Worm (Caenorhabditis elegans) whole organism, mixed stage, embryonic: ENCODE results near the gene kin-21.

Experiments
- M03D4.4 ChIP-seq: sonication (generic microtip); optimal IDR thresholded peaks from 2 replicates; lab custom pipeline; 2017; ENCODE audit warnings: mild to moderate bottlenecking, missing genetic modification characterization, missing compliant biosample characterization
- bed-3 ChIP-seq: fragments of 200-800 bp; sonication (Bioruptor generic); optimal IDR thresholded peaks from 3 replicates; lab custom pipeline; 2018; ENCODE audit warnings: mild to moderate bottlenecking, missing genetic modification characterization, moderate library complexity, missing compliant biosample characterization
- ceh-39 ChIP-seq: fragments of 150-350 bp; optimal IDR thresholded peaks from 2 replicates; lab custom pipeline; 2014; ENCODE audit warnings: missing biosample characterization, missing genetic modification characterization
- ceh-43 ChIP-seq: fragments of 200-800 bp; sonication (Bioruptor generic); optimal IDR thresholded peaks from 2 replicates; lab custom pipeline; 2018; ENCODE audit warnings: mild to moderate bottlenecking, missing genetic modification characterization, moderate library complexity, missing compliant biosample characterization
- ceh-83 ChIP-seq: fragments of 200-800 bp; sonication (Bioruptor generic); optimal IDR thresholded peaks from 2 replicates; lab custom pipeline; 2018; ENCODE audit warnings: mild to moderate bottlenecking, missing genetic modification characterization, missing compliant biosample characterization
- ces-1 ChIP-seq: fragments of 150-350 bp; optimal IDR thresholded peaks from 2 replicates; lab custom pipeline; 2014; ENCODE audit warnings: missing biosample characterization, missing genetic modification reagents, missing genetic modification characterization
- drap-1 ChIP-seq: fragments of 200-800 bp; sonication (Bioruptor generic); optimal IDR thresholded peaks from 3 replicates; lab custom pipeline; 2018; ENCODE audit warnings: mild to moderate bottlenecking, missing genetic modification characterization, missing compliant biosample characterization
- elt-1 ChIP-seq: sonication (generic microtip); optimal IDR thresholded peaks from 2 replicates; lab custom pipeline; 2017; ENCODE audit warnings: missing genetic modification characterization, mild to moderate bottlenecking, missing compliant biosample characterization, antibody characterized with exemption, moderate library complexity, borderline replicate concordance; ENCODE audit not compliant: insufficient read depth
- elt-3 ChIP-seq: fragments of 150-350 bp; optimal IDR thresholded peaks from 2 replicates; lab custom pipeline; 2014; ENCODE audit warnings: missing biosample characterization, missing genetic modification characterization
- flh-1 ChIP-seq: fragments of 200-800 bp; sonication (Bioruptor generic); optimal IDR thresholded peaks from 2 replicates; lab custom pipeline; 2018; ENCODE audit warnings: mild to moderate bottlenecking, missing genetic modification characterization, moderate library complexity, missing compliant biosample characterization
- ham-2 ChIP-seq: fragments of 200-800 bp; sonication (Bioruptor generic); optimal IDR thresholded peaks from 2 replicates; lab custom pipeline; 2018; ENCODE audit warnings: mild to moderate bottlenecking, missing genetic modification characterization, missing compliant biosample characterization
- hlh-1 ChIP-seq: fragments of 150-350 bp; optimal IDR thresholded peaks from 2 replicates; lab custom pipeline; 2014; ENCODE audit warnings: missing biosample characterization, missing genetic modification reagents, missing genetic modification characterization
- lin-13 ChIP-seq: fragments of 150-350 bp; optimal IDR thresholded peaks from 2 replicates; lab custom pipeline; 2014; ENCODE audit warnings: missing biosample characterization, missing genetic modification characterization
- lin-32 ChIP-seq: fragments of 200-800 bp; sonication (Bioruptor generic); optimal IDR thresholded peaks from 2 replicates; lab custom pipeline; 2018; ENCODE audit warnings: mild to moderate bottlenecking, missing genetic modification characterization, missing compliant biosample characterization
- lsy-2 ChIP-seq: fragments of 150-350 bp; optimal IDR thresholded peaks from 2 replicates; lab custom pipeline; 2014; ENCODE audit warnings: missing biosample characterization, missing genetic modification characterization
- mab-5 ChIP-seq: fragments of 150-350 bp; optimal IDR thresholded peaks from 2 replicates; lab custom pipeline; 2014; ENCODE audit warnings: missing biosample characterization, missing genetic modification characterization
- mep-1 ChIP-seq: fragments of 150-350 bp; optimal IDR thresholded peaks from 2 replicates; lab custom pipeline; 2017; ENCODE audit warnings: missing biosample characterization, missing genetic modification reagents, missing genetic modification characterization, inconsistent platforms
- mls-2 ChIP-seq: sonication (generic microtip); optimal IDR thresholded peaks from 2 replicates; lab custom pipeline; 2016; ENCODE audit warnings: mild to moderate bottlenecking, missing genetic modification characterization, moderate library complexity, missing compliant biosample characterization
- nhr-12 ChIP-seq: fragments of 150-350 bp; optimal IDR thresholded peaks from 2 replicates; lab custom pipeline; 2014; ENCODE audit warnings: missing biosample characterization, missing genetic modification characterization
- nhr-2 ChIP-seq: fragments of 150-350 bp; optimal IDR thresholded peaks from 2 replicates; lab custom pipeline; 2014; ENCODE audit warnings: missing biosample characterization, missing genetic modification characterization
- nhr-237 ChIP-seq: fragments of 150-350 bp; optimal IDR thresholded peaks from 2 replicates; lab custom pipeline; 2014; ENCODE audit warnings: missing biosample characterization, missing genetic modification characterization
- nhr-28 ChIP-seq: fragments of 150-350 bp; optimal IDR thresholded peaks from 2 replicates; lab custom pipeline; 2014; ENCODE audit warnings: missing biosample characterization, missing genetic modification characterization
- nhr-76 ChIP-seq: sonication (generic microtip); optimal IDR thresholded peaks from 2 replicates; lab custom pipeline; 2017; ENCODE audit warnings: missing biosample characterization, missing genetic modification characterization
- pha-4 ChIP-seq: fragments of 150-350 bp; optimal IDR thresholded peaks from 2 replicates; lab custom pipeline; 2018; ENCODE audit warnings: missing biosample characterization, missing genetic modification reagents, missing genetic modification characterization
- sem-2 ChIP-seq: fragments of 200-800 bp; sonication (Bioruptor generic); optimal IDR thresholded peaks from 2 replicates; lab custom pipeline; 2018; ENCODE audit warnings: mild to moderate bottlenecking, missing genetic modification characterization, missing compliant biosample characterization
- snpc-4 ChIP-seq: fragments of 150-350 bp; optimal IDR thresholded peaks from 2 replicates; lab custom pipeline; 2014; ENCODE audit warnings: missing biosample characterization, missing genetic modification characterization
- tbx-8 ChIP-seq: fragments of 200-800 bp; sonication (Bioruptor generic); optimal IDR thresholded peaks from 2 replicates; lab custom pipeline; 2018; ENCODE audit warnings: mild to moderate bottlenecking, missing genetic modification characterization, moderate library complexity, missing compliant biosample characterization
- unc-120 ChIP-seq: sonication (generic microtip); optimal IDR thresholded peaks from 2 replicates; lab custom pipeline; 2017; ENCODE audit warnings: missing genetic modification characterization, missing compliant biosample characterization; ENCODE audit not compliant: poor library complexity, severe bottlenecking
- unc-39 ChIP-seq: fragments of 150-350 bp; optimal IDR thresholded peaks from 2 replicates; lab custom pipeline; 2014; ENCODE audit warnings: missing biosample characterization, missing genetic modification characterization
- unc-62 ChIP-seq: fragments of 150-350 bp; optimal IDR thresholded peaks from 2 replicates; lab custom pipeline; 2014; ENCODE audit warnings: missing biosample characterization, missing genetic modification reagents, missing genetic modification characterization
- ztf-11 ChIP-seq: fragments of 150-350 bp; optimal IDR thresholded peaks from 2 replicates; lab custom pipeline; 2014; ENCODE audit warnings: missing biosample characterization, missing genetic modification characterization

kin-21 gene

DNA sequence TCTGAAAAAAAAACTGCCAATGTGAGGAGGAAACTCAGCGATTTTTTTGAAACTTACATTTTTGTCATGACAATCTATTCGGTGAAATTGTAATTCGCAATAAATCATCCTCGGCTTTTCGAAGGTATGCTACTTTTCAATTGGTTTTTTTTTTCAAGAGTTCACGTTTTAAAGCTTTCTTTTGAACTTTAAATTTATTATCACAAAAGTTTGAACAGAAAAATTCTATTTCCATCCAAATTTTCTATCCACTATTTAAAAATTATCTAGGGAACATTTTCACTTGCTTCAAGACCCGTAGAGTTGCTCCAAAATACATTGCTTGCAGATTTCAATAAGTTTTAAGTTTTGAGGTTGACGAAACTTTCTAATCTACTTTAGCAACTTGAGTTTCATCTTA lies 13.9 kb downstream of the kin-21 start, which contains the start of gene K07F5.6:
Gene K07F5.6, minus strand, starts transcription at position 101 of the 400 bp plus-strand sequence.
- TF ChIP-seq tbx-8 (GFP tag; lab: Kevin White, UChicago) (no peak), bed-3 (GFP tag; lab: Kevin White, UChicago) (no peak), flh-1 (GFP tag; lab: Kevin White, UChicago) (no peak), hlh-1 (tag; lab: Kevin White, UChicago) (no peak), lin-13 (tag; lab: Kevin White, UChicago) (no peak)

DNA sequence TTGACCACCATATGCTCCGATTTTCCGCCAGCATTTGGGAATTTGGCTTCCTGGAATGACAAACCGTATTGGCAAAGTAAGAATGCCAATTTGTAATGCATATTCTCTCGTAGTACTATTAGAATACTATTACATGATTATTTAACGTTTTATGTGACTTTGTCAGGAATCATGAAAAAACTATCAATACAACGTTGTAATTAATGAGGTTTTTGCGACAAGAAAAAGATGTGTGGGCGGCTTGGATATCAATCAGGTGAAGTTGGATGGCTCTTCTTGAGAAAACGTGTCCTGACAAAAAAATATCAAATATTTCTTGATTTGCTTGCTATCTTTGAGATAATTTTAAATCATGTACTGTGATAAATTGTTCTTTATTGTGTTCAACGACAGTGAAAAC lies 15.4 kb downstream of the kin-21 start, which contains the start of gene K07F5.7:
Gene K07F5.7, minus strand, starts transcription at position 101 of the 400 bp plus-strand sequence.
- TF ChIP-seq lsy-2 (tag; lab: Kevin White, UChicago) (no peak), ztf-11 (tag; lab: Kevin White, UChicago) (no peak), lin-13 (tag; lab: Kevin White, UChicago) (no peak), hlh-1 (tag; lab: Kevin White, UChicago) (no peak), snpc-4 (no peak), lin-32 (GFP tag; lab: Kevin White, UChicago) (no peak), tbx-8 (GFP tag; lab: Kevin White, UChicago) (no peak), nhr-237 (tag; lab: Kevin White, UChicago) (no peak), ceh-43 (GFP tag; lab: Kevin White, UChicago) (no peak), nhr-12 (no peak)

DNA sequence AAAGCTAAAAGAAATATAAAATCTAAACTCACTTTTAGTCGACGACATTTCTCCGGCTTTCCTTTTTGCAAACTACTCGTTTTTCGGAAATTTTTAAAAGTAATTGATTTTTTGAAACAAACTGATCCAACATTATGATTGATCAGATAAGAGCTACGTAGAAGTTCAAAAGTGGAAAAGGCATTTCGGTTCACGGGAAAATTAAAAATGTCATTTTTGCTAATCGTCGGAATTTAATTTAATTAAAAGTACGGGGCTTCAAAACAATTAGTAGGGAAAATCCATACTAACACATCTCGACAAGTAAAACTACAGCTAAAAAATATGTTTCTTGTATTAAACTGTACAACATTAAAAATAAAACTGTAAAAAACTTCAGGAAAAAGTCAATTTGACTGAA lies 16.9 kb downstream of the kin-21 start, which contains the start of gene K07F5.8:
Gene K07F5.8, minus strand, starts transcription at position 101 of the 400 bp plus-strand sequence.
- TF ChIP-seq drap-1 (GFP tag; lab: Kevin White, UChicago), result no peak
- no peak for TF ChIP-seq tbx-8 (GFP tag; lab: Kevin White, UChicago)
- no peak for TF ChIP-seq unc-62 (GFP tag; lab: Kevin White, UChicago)
- TF ChIP-seq nhr-237 (tag; lab: Kevin White, UChicago), result no peak
- TF ChIP-seq ham-2 (GFP tag; lab: Kevin White, UChicago), result no peak
- no peak for TF ChIP-seq elt-1

DNA sequence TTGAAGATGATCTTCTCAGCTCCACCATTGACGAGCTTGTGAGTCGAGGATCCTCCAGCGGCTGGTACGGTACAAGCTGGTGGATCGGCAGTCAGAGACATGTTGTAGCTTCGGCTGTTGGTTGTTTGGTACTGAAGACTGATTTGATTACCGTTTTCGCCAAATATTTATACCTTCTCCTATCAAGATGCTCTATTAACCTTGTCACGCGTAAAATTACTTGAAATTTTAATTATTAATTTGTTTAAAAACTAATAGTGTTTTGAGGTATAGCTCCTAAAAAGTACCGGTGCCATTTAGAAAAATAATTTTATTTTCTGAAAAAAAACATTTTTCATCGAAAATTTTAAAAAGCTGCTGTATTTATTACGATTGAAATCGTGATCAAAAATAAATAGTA lies 18.2 kb downstream of the kin-21 start, which contains the start of gene ssp-10:
Gene ssp-10, minus strand, starts transcription at position 101 of the 400 bp plus-strand sequence.
- TF ChIP-seq mls-2 (tag; lab: Kevin White, UChicago) (no peak), ceh-43 (GFP tag; lab: Kevin White, UChicago) (no peak), ces-1 (GFP tag; lab: Kevin White, UChicago) (no peak), ceh-39 (tag; lab: Kevin White, UChicago) (no peak), nhr-2 (no peak), snpc-4 (no peak), M03D4.4 (tag; lab: Kevin White, UChicago) (no peak)

DNA sequence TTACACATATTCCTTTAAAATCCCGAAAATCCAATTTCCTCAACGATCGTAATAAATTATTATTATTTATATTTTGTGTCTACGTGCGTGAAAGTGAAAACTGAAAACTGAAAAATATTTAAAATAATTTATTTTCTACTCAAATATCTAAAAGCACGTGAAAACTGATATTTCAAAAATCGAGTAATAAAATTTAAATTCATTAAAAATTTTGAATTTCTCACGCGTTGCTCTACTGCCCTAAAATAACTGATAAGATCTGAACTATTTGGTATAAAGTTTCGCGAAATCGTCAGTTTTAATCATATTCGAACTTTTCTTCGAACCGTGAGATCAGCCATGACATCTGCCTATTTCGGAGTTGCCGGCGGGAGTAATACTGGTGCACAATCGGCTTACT lies 19.6 kb downstream of the kin-21 start, which contains the start of gene ssq-1:
Gene ssq-1, plus strand, starts transcription at position 301 of the 400 bp plus-strand sequence.
- no peak for TF ChIP-seq unc-62 (GFP tag; lab: Kevin White, UChicago)
- no peak for TF ChIP-seq elt-3 (tag; lab: Kevin White, UChicago)
- TF ChIP-seq mls-2 (tag; lab: Kevin White, UChicago), result no peak
- no peak for TF ChIP-seq sem-2 (GFP tag; lab: Kevin White, UChicago)
- no peak for TF ChIP-seq M03D4.4 (tag; lab: Kevin White, UChicago)
- no peak for TF ChIP-seq pha-4 (tag; lab: Kevin White, UChicago)
- no peak for TF ChIP-seq mep-1 (tag; lab: Kevin White, UChicago)
- TF ChIP-seq ceh-43 (GFP tag; lab: Kevin White, UChicago), result no peak
- TF ChIP-seq lin-32 (GFP tag; lab: Kevin White, UChicago), result no peak
- TF ChIP-seq tbx-8 (GFP tag; lab: Kevin White, UChicago), result no peak
- no peak for TF ChIP-seq unc-39 (tag; lab: Kevin White, UChicago)
- no peak for TF ChIP-seq mab-5 (tag; lab: Kevin White, UChicago)
- TF ChIP-seq hlh-1 (tag; lab: Kevin White, UChicago), result no peak
- TF ChIP-seq nhr-76 (tag; lab: Kevin White, UChicago), result no peak
- TF ChIP-seq ceh-83 (GFP tag; lab: Kevin White, UChicago), result no peak
- TF ChIP-seq snpc-4, result no peak
- TF ChIP-seq unc-120, result no peak
- TF ChIP-seq nhr-28 (tag; lab: Kevin White, UChicago), result no peak
